Fruit fly (Drosophila melanogaster): ENCODE results near the gene CG7394.

CG7394 gene

DNA sequence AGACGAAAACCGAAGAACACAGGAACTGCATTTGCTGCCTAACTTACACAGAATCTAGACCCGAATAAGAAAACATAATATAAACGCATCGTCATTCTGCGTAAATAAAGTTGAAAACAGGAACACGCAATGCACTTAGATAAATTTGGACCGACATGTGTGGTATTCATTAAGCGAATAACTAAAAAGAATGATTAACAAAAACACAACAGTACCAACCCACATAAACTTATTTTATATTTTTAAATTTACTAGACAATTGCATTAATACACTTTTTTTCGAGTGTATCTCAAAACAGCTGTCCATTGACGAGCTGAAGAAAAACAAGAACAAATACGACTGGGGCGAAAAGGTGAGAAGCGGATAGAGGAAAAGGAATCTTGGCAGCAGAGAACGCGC lies 7.5 kb upstream of the CG7394 start (continued):
- TF ChIP-seq unc-4 (GFP tag; IDR thresholded peaks at IDR 0.05; ENCODE audit: partially characterized antibody) (no peak), Hmx (GFP tag; optimal IDR thresholded peaks at IDR 0.05) (peak; percentile 4), CG17359 (tag; optimal IDR thresholded peaks at IDR 0.05) (peak; percentile 79), crc (GFP tag; optimal IDR thresholded peaks at IDR 0.05) (peak; percentile 37), cato (GFP tag; optimal IDR thresholded peaks at IDR 0.05; ENCODE audit: borderline replicate concordance) (peak; percentile 63), jigr1 (GFP tag; IDR thresholded peaks at IDR 0.05) (no peak), Bdp1 (GFP tag; optimal IDR thresholded peaks at IDR 0.05) (peak; percentile 63), dpn (GFP tag; optimal IDR thresholded peaks at IDR 0.05) (peak; percentile 70 to 80), org-1 (GFP tag; optimal IDR thresholded peaks at IDR 0.05) (peak; percentile 75), MTF-1 (GFP tag; optimal IDR thresholded peaks at IDR 0.05; ENCODE audit: borderline replicate concordance) (peak; percentile 83), CG6813 (GFP tag; optimal IDR thresholded peaks at IDR 0.05) (peak; percentile 84), stc (GFP tag; IDR thresholded peaks at IDR 0.05) (peak; percentile 56; the same call in 1 of the 2 replicates), CG8388 (GFP tag; optimal IDR thresholded peaks at IDR 0.05) (peak; percentile 57), p53 (GFP tag; optimal IDR thresholded peaks at IDR 0.05) (peak; percentile 9), Mad (GFP tag; optimal IDR thresholded peaks at IDR 0.05) (peak; percentile 81), scrt (GFP tag; optimal IDR thresholded peaks at IDR 0.05) (peak; percentile 50), CG1792 (GFP tag; optimal IDR thresholded peaks at IDR 0.05) (no peak), hbn (GFP tag; IDR thresholded peaks at IDR 0.05; ENCODE audit: partially characterized antibody) (no peak), CG6654 (GFP tag; optimal IDR thresholded peaks at IDR 0.05) (peak; percentile 48), lmd (GFP tag; IDR thresholded peaks at IDR 0.05) (peak; percentile 72), CG2712 (tag; optimal IDR thresholded peaks at IDR 0.05) (peak; percentile 96), dati (GFP tag; IDR thresholded peaks at IDR 0.05) (peak; percentile 54; the same call in 1 of the 2 replicates), CG17328 (GFP tag; IDR thresholded peaks at IDR 0.05) (peak; percentile 83), mam (GFP tag; optimal IDR thresholded peaks at IDR 0.05) (peak; percentile 20), crp (GFP tag; optimal IDR thresholded peaks at IDR 0.05) (peak in 1 of 2 experiments; percentile 63), CrebB (tag; optimal IDR thresholded peaks at IDR 0.05) (peak; percentile 40), crol (GFP tag; IDR thresholded peaks at IDR 0.05) (no peak), Rfx (GFP tag; IDR thresholded peaks at IDR 0.05) (peak; percentile 43; the same call in 1 of the 2 replicates), Xbp1 (GFP tag; optimal IDR thresholded peaks at IDR 0.05) (peak; percentile 85), onecut (GFP tag; IDR thresholded peaks at IDR 0.05) (peak; percentile 79), CG18619 (GFP tag; optimal IDR thresholded peaks at IDR 0.05) (peak; percentile 72), bigmax (GFP tag; optimal IDR thresholded peaks at IDR 0.05) (no peak), fd96Cb (tag; optimal IDR thresholded peaks at IDR 0.05) (peak; percentile 91), CG15696 (tag; optimal IDR thresholded peaks at IDR 0.05) (peak; percentile 96), Chrac-16 (GFP tag; optimal IDR thresholded peaks at IDR 0.05) (peak; percentile 87), CG16815 (GFP tag; optimal IDR thresholded peaks at IDR 0.05) (peak; percentile 87), az2 (GFP tag; optimal IDR thresholded peaks at IDR 0.05) (peak; percentile 90), pfk (GFP tag; optimal IDR thresholded peaks at IDR 0.05) (no peak), ro (GFP tag; IDR thresholded peaks at IDR 0.05) (peak; percentile 67; the same call in 1 of the 2 replicates), CG15514 (GFP tag; optimal IDR thresholded peaks at IDR 0.05) (peak; percentile 33), sima (GFP tag; optimal IDR thresholded peaks at IDR 0.05) (no peak), Six4 (GFP tag; optimal IDR thresholded peaks at IDR 0.05) (peak; percentile 83), CG3407 (GFP tag; optimal IDR thresholded peaks at IDR 0.05) (peak; percentile 85), pb (GFP tag; optimal IDR thresholded peaks at IDR 0.05) (no peak), cwo (GFP tag; optimal IDR thresholded peaks at IDR 0.05) (peak; percentile 1), gce (GFP tag; IDR thresholded peaks at IDR 0.05) (peak; percentile 39; the same call in 1 of the 3 replicates), jumu (GFP tag; optimal IDR thresholded peaks at IDR 0.05) (peak; percentile 66), Ssrp (tag; optimal IDR thresholded peaks at IDR 0.05) (peak; percentile 88), CG7271 (tag; optimal IDR thresholded peaks at IDR 0.05) (peak; percentile 73)

All from whole organism, embryonic.